Worm (Caenorhabditis elegans): ENCODE data around the gene T28D9.11.

DNA sequence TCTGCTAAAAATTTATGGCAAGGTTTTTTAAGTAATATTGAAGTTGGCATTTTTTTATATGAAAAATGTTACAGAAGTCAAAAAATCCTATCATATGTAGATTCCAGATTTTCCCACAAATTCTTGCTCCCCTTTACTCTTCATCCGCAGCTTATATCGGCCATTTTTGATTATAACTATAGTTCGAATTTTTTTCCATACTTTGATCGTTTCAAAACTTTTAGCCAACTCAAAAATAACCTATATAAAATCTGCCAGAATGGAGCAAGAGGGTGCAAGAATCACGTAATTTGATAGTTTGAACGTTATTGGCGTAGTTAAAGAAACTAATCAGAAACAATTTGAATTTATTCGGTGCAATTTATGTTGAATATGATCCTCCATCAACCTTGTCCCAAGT lies 32.1 kb upstream of the T28D9.11 start:
- TF ChIP-seq pag-3 (tag; optimal IDR thresholded peaks at IDR 0.05; ENCODE audit: borderline replicate concordance, insufficient read depth) (no peak), C04F5.9 (tag; optimal IDR thresholded peaks at IDR 0.05) (no peak), ceh-88 (GFP tag; IDR thresholded peaks at IDR 0.05) (no peak), dpl-1 (GFP tag; optimal IDR thresholded peaks at IDR 0.05) (no peak), ztf-4 (tag; optimal IDR thresholded peaks at IDR 0.05) (no peak), lin-13 (GFP tag; optimal IDR thresholded peaks at IDR 0.05) (no peak), nhr-84 (tag; optimal IDR thresholded peaks at IDR 0.05) (no peak), nhr-12 (tag; optimal IDR thresholded peaks at IDR 0.05) (no peak), unc-62 (GFP tag; optimal IDR thresholded peaks at IDR 0.05) (no peak), hpl-2 (GFP tag; optimal IDR thresholded peaks at IDR 0.05) (no peak), nhr-11 (tag; optimal IDR thresholded peaks at IDR 0.05) (no peak)

All from whole organism, L1 larva.